Worm (Caenorhabditis elegans): ENCODE results near the gene smrd-1.

ce11 chrIII:10446730-10447129, 10.9 kb upstream of the smrd-1 start, which contains the start of gene H04D03.7:
- TF ChIP-seq unc-62 (GFP tag; optimal IDR thresholded peaks at IDR 0.05) (no peak), nhr-25 (tag; optimal IDR thresholded peaks at IDR 0.05) (no peak), pqm-1 (tag; optimal IDR thresholded peaks at IDR 0.05) (no peak), nhr-12 (tag; optimal IDR thresholded peaks at IDR 0.05) (no peak), nhr-237 (tag; optimal IDR thresholded peaks at IDR 0.05) (no peak), ztf-11 (tag; optimal IDR thresholded peaks at IDR 0.05) (no peak), elt-3 (tag; optimal IDR thresholded peaks at IDR 0.05) (no peak), nhr-11 (tag; optimal IDR thresholded peaks at IDR 0.05) (no peak), nhr-28 (tag; optimal IDR thresholded peaks at IDR 0.05) (no peak), snpc-4 (tag; optimal IDR thresholded peaks at IDR 0.05) (no peak), skn-1 (tag; optimal IDR thresholded peaks at IDR 0.05) (no peak), mdl-1 (tag; optimal IDR thresholded peaks at IDR 0.05) (no peak)
